Worm (Caenorhabditis elegans) whole organism, L4 larva: ENCODE data around the gene C25E10.11.
A peak's percentile ranks its signal among the peaks of the same experiment; 100 is the strongest.

ENCODE experiments used
- D1046.2 ChIP-seq: fragments of 200-800 bp; sonication (Bioruptor generic); IDR thresholded peaks from 2 replicates; pipeline ENCODE4 v1.3.6; 2022; ENCODE audit warnings: missing genetic modification characterization, missing compliant biosample characterization
- F44E2.7 ChIP-seq: fragments of 200-800 bp; sonication (Bioruptor generic); IDR thresholded peaks from 2 replicates; pipeline ENCODE4 v2.1.2; 2022; ENCODE audit warnings: missing genetic modification characterization, missing compliant biosample characterization
- R02D3.7 ChIP-seq: fragments of 150-350 bp; sonication (generic microtip); optimal IDR thresholded peaks from 3 replicates; lab custom pipeline; 2014; ENCODE audit warnings: missing biosample characterization, missing genetic modification characterization
- Y75B8A.6 ChIP-seq: fragments of 200-800 bp; sonication (Bioruptor generic); IDR thresholded peaks from 2 replicates; pipeline ENCODE4 v1.3.6; 2022; ENCODE audit warnings: missing genetic modification reagents, missing genetic modification characterization, missing compliant biosample characterization
- aha-1 ChIP-seq: fragments of 150-350 bp; peaks from one replicate; lab custom pipeline; 2014; ENCODE audit warnings: missing biosample characterization, missing genetic modification characterization
- arid-1 ChIP-seq: fragments of 200-800 bp; sonication (Bioruptor generic); conservative IDR thresholded peaks from 2 replicates; pipeline ENCODE4 v1.3.6; 2022; ENCODE audit warnings: missing genetic modification reagents, missing genetic modification characterization, missing compliant biosample characterization
- ceh-28 ChIP-seq: fragments of 150-350 bp; optimal IDR thresholded peaks from 2 replicates; lab custom pipeline; 2014; ENCODE audit warnings: missing biosample characterization, missing genetic modification reagents, missing genetic modification characterization
- ceh-32 ChIP-seq: sonication (generic microtip); optimal IDR thresholded peaks from 2 replicates; lab custom pipeline; 2016; ENCODE audit warnings: mild to moderate bottlenecking, missing genetic modification characterization, missing compliant biosample characterization; ENCODE audit not compliant: poor library complexity
- ceh-44 ChIP-seq: fragments of 200-800 bp; sonication (Bioruptor generic); IDR thresholded peaks from 2 replicates; pipeline ENCODE4 v1.3.6; 2022; ENCODE audit warnings: missing genetic modification reagents, missing genetic modification characterization, missing compliant biosample characterization
- daf-12 ChIP-seq: fragments of 150-350 bp; optimal IDR thresholded peaks from 2 replicates; lab custom pipeline; 2014; ENCODE audit warnings: missing biosample characterization, missing genetic modification reagents, missing genetic modification characterization
- daf-16 ChIP-seq, 3 experiments: sonication (generic microtip); optimal IDR thresholded peaks; 2 replicates each; lab custom pipeline; 2016 to 2017; ENCODE audit warnings: missing genetic modification characterization in 3 of 3, missing genetic modification reagents in 3 of 3, mild to moderate bottlenecking in 2 of 3, missing compliant biosample characterization in 2 of 3, missing biosample characterization in 1 of 3, moderate library complexity in 1 of 3
- daf-19 ChIP-seq: fragments of 200-800 bp; sonication (Bioruptor generic); conservative IDR thresholded peaks from 2 replicates; pipeline ENCODE4 v1.3.6; 2022; ENCODE audit warnings: missing genetic modification characterization, missing compliant biosample characterization
- dmd-6 ChIP-seq: fragments of 200-800 bp; sonication (Bioruptor generic); IDR thresholded peaks from 2 replicates; pipeline ENCODE4 v1.3.6; 2022; ENCODE audit warnings: missing genetic modification reagents, missing genetic modification characterization, missing compliant biosample characterization
- dpl-1 ChIP-seq: fragments of 150-350 bp; optimal IDR thresholded peaks from 2 replicates; lab custom pipeline; 2014; ENCODE audit warnings: missing biosample characterization, missing genetic modification reagents, missing genetic modification characterization
- dve-1 ChIP-seq: sonication (generic microtip); optimal IDR thresholded peaks from 2 replicates; lab custom pipeline; 2017; ENCODE audit warnings: antibody characterized with exemption, mild to moderate bottlenecking, missing genetic modification characterization, missing compliant biosample characterization; ENCODE audit not compliant: insufficient read depth
- egl-27 ChIP-seq: sonication (generic microtip); optimal IDR thresholded peaks from 3 replicates; lab custom pipeline; 2017; ENCODE audit warnings: missing biosample characterization, missing genetic modification reagents, missing genetic modification characterization
- hif-1 ChIP-seq, 2 experiments: sonication (generic microtip); optimal IDR thresholded peaks; 2 replicates each; lab custom pipeline; 2016 to 2017; ENCODE audit warnings: missing compliant biosample characterization in 2 of 2, missing genetic modification characterization in 2 of 2, missing genetic modification reagents in 2 of 2, missing genotype in 2 of 2, mild to moderate bottlenecking in 1 of 2
- hlh-11 ChIP-seq: fragments of 200-800 bp; sonication (Bioruptor generic); optimal IDR thresholded peaks from 2 replicates; lab custom pipeline; 2018; ENCODE audit warnings: mild to moderate bottlenecking, missing genetic modification characterization, missing compliant biosample characterization
- hlh-30 ChIP-seq: sonication (generic microtip); optimal IDR thresholded peaks from 2 replicates; lab custom pipeline; 2017; ENCODE audit warnings: antibody characterized with exemption, mild to moderate bottlenecking, missing genetic modification characterization, missing compliant biosample characterization; ENCODE audit not compliant: insufficient read depth
- mdl-1 ChIP-seq, 2 experiments: fragments of 150-350 bp in 1 of 2; sonication (generic microtip) in 1 of 2; optimal IDR thresholded peaks; 2 replicates each; lab custom pipeline; 2014 to 2017; ENCODE audit warnings: missing biosample characterization in 2 of 2, missing genetic modification characterization in 2 of 2
- mxl-2 ChIP-seq: fragments of 200-800 bp; sonication (Bioruptor generic); conservative IDR thresholded peaks from 2 replicates; pipeline ENCODE4 v1.3.6; 2022; ENCODE audit warnings: missing genetic modification reagents, missing genetic modification characterization, missing compliant biosample characterization
- mxl-3 ChIP-seq: fragments of 200-800 bp; sonication (Bioruptor generic); optimal IDR thresholded peaks from 2 replicates; lab custom pipeline; 2018; ENCODE audit warnings: mild to moderate bottlenecking, missing genetic modification characterization, missing compliant biosample characterization
- nhr-102 ChIP-seq: sonication (generic microtip); optimal IDR thresholded peaks from 2 replicates; lab custom pipeline; 2016; ENCODE audit warnings: mild to moderate bottlenecking, missing genetic modification characterization, moderate library complexity, missing compliant biosample characterization
- nhr-28 ChIP-seq: fragments of 150-350 bp; optimal IDR thresholded peaks from 2 replicates; lab custom pipeline; 2014; ENCODE audit warnings: missing biosample characterization, missing genetic modification characterization
- nhr-77 ChIP-seq: fragments of 150-350 bp; optimal IDR thresholded peaks from 2 replicates; lab custom pipeline; 2014; ENCODE audit warnings: missing biosample characterization, missing genetic modification characterization
- pha-4 ChIP-seq, 2 experiments: fragments of 150-350 bp in 1 of 2; fragments of 200-800 bp in 1 of 2; sonication (Bioruptor generic) in 1 of 2; IDR thresholded peaks in 1 of 2; optimal IDR thresholded peaks in 1 of 2; 2 replicates each; pipeline versions ENCODE4 v1.3.6 to Lab custom; 2014 to 2022; ENCODE audit warnings: missing genetic modification characterization in 2 of 2, missing genetic modification reagents in 2 of 2, missing biosample characterization in 1 of 2, missing compliant biosample characterization in 1 of 2
- pqm-1 ChIP-seq: sonication (generic microtip); optimal IDR thresholded peaks from 2 replicates; lab custom pipeline; 2017; ENCODE audit warnings: missing biosample characterization, missing genetic modification characterization
- rbr-2 ChIP-seq: sonication (generic microtip); optimal IDR thresholded peaks from 2 replicates; lab custom pipeline; 2016; ENCODE audit warnings: missing genotype, missing genetic modification characterization, missing compliant biosample characterization
- snpc-4 ChIP-seq: fragments of 150-350 bp; optimal IDR thresholded peaks from 2 replicates; lab custom pipeline; 2014; ENCODE audit warnings: missing biosample characterization, missing genetic modification characterization
- tag-97 ChIP-seq: fragments of 200-800 bp; sonication (Bioruptor generic); IDR thresholded peaks from 2 replicates; pipeline ENCODE4 v1.3.6; 2022; ENCODE audit warnings: missing genetic modification characterization, missing compliant biosample characterization
- unc-62 ChIP-seq, 3 experiments: fragments of 150-350 bp in 1 of 3; sonication (generic microtip); optimal IDR thresholded peaks in 2 of 3; peaks in 1 of 3; 1 replicate in 1 of 3; 2 replicates in 2 of 3; lab custom pipeline; 2014 to 2017; ENCODE audit warnings: missing biosample characterization in 3 of 3, missing genetic modification characterization in 3 of 3, missing genetic modification reagents in 3 of 3, missing genotype in 1 of 3
- vab-7 ChIP-seq: fragments of 200-800 bp; sonication (Bioruptor generic); IDR thresholded peaks from 2 replicates; pipeline ENCODE4 v1.3.6; 2022; ENCODE audit warnings: missing genetic modification reagents, missing genetic modification characterization, missing compliant biosample characterization

Gene C25E10.11

DNA sequence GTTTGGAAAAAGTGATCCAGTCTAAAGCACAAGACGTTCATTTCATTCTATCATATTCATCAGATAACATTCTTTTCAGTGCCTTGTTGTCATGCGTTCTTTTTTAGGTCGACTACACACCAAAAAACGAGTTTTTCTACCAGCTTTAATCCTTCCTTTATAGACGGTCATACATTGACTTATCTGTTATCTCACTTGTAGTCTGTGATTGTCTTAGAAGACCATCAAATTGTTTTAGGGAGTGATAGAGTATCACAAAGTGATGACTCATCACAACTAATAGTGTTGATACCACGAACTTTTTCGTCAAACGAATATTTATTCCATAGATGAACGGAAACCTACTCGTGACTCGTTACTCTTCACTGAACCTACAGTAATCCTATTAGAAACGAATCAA is 27.3 kb upstream of the C25E10.11 start (continued):
- TF ChIP-seq rbr-2 (tag; lab: Kevin White, UChicago), result no peak

DNA sequence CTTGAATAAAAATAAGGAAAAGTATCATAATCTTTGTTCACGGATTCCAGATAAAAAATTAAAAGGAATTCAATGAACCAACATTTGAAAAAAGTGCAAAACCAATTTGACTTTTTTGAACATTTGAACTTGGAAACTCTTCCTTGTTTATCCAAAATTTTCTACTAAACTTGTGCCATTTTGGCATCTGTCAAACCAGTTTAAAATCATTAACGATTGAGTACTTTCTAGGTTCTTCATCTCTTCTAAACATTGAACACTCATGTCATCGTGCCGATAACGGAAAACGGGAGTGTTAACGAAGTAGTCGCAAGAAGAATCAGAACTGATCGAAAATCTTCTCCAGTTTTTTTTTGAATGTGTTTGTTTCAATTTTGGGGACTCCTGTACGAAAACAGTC is 25.7 kb upstream of the C25E10.11 start:
- TF ChIP-seq dmd-6 (GFP tag; lab: Robert Waterston, UW) (0 out of 2 replicates have a peak, but pooled peaks have one; percentile 30), mdl-1 (tag; optimal IDR thresholded peaks at IDR 0.05; lab: Kevin White, UChicago) (peak in 1 of 2 experiments; percentile 24), nhr-28 (tag; lab: Kevin White, UChicago) (peak; percentile 48), nhr-102 (tag; lab: Kevin White, UChicago) (no peak)
- TF ChIP-seq, all 104 proteins: peak for 3

DNA sequence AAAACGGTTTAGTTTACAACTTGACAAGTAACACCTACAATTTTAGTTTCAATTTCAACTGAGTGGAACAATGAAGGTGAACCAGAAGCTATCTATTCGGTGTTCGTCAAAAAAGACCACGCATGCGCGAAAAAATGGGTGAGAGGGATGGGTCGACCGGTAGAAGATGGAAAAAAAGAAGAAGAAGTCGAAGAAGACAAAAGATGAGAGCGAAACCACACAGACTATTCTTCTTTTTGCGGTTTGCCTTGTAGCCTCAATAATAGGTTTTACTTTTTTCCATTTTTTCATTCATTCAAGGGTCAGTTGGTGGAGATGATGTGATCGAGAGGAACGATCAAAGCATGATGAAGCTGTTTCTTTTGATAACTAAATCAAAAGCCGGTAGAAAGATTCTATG is 23.8 kb upstream of the C25E10.11 start:
- TF ChIP-seq nhr-28 (tag; lab: Kevin White, UChicago) (peak; percentile 37), unc-62 (GFP tag; optimal IDR thresholded peaks at IDR 0.05 in 1 of 2; lab: Kevin White, UChicago) (peak in 1 of 2 experiments; percentile 95), unc-62 (tag; optimal IDR thresholded peaks at IDR 0.05; lab: Kevin White, UChicago) (no peak), mxl-2 (GFP tag; lab: Robert Waterston, UW) (no peak), hlh-11 (tag; lab: Kevin White, UChicago) (peak; percentile 9)
- TF ChIP-seq, all 104 proteins: peak for 3

DNA sequence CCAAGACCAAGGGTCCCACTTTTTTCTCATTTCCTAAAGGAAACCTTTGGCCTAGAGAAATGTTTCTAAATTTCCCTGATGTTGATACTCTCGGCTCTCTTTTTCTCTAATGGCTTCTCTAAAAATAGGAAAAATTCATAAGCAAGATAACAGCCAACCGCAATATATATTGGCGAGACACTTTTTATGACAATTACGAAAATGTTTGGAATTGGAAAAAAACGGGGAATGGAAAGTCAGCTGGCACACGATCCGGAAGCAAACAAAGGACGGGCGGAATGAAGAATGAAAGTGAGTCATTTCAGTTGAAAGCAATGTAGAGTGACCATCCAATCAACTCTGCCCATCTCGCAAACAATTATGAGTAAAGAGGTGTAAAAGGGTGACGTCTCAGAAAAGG is 22.9 kb upstream of the C25E10.11 start:
- TF ChIP-seq snpc-4 (tag; lab: Kevin White, UChicago), result no peak
- no peak for TF ChIP-seq dpl-1 (GFP tag; lab: Kevin White, UChicago)
- no peak for TF ChIP-seq ceh-32 (tag; lab: Kevin White, UChicago)
- peak; percentile 38 for TF ChIP-seq nhr-28 (tag; lab: Kevin White, UChicago)
- no peak for TF ChIP-seq mxl-3 (GFP tag; lab: Kevin White, UChicago)
- no peak for TF ChIP-seq Y75B8A.6
- no peak for TF ChIP-seq F44E2.7
- TF ChIP-seq egl-27 (tag; lab: Kevin White, UChicago), result no peak
- peak; percentile 57 for TF ChIP-seq hlh-11 (tag; lab: Kevin White, UChicago)
- no peak for TF ChIP-seq R02D3.7 (tag; lab: Kevin White, UChicago)
- TF ChIP-seq daf-12, result no peak
- peak in 1 of 2 experiments; percentile 16 for TF ChIP-seq hif-1 (tag; optimal IDR thresholded peaks at IDR 0.05; lab: Kevin White, UChicago)
- TF ChIP-seq tag-97 (GFP tag; lab: Robert Waterston, UW), result no peak
- no peak for TF ChIP-seq pha-4 (GFP tag; IDR thresholded peaks at IDR 0.05; lab: Robert Waterston, UW)
- peak; percentile 62 for TF ChIP-seq pha-4 (tag; optimal IDR thresholded peaks at IDR 0.05; lab: Kevin White, UChicago)
- TF ChIP-seq daf-16 (GFP tag; optimal IDR thresholded peaks at IDR 0.05; lab: Kevin White, UChicago), result no peak
- peak; percentile 71 for TF ChIP-seq daf-16 (tag; optimal IDR thresholded peaks at IDR 0.05; lab: Kevin White, UChicago)
- no peak for TF ChIP-seq D1046.2 (GFP tag; lab: Robert Waterston, UW)
- no peak for TF ChIP-seq vab-7 (GFP tag; lab: Robert Waterston, UW)
- no peak for TF ChIP-seq ceh-28 (tag; lab: Kevin White, UChicago)
- TF ChIP-seq aha-1 (tag; lab: Kevin White, UChicago), result peak; percentile 65
- peak; percentile 4 for TF ChIP-seq nhr-77
- TF ChIP-seq ceh-44 (GFP tag; lab: Robert Waterston, UW), result no peak
- TF ChIP-seq daf-19, result no peak
- peak; percentile 44 for TF ChIP-seq pqm-1
- peak; percentile 29 for TF ChIP-seq hlh-30 (tag; lab: Kevin White, UChicago)
- no peak for TF ChIP-seq arid-1
- TF ChIP-seq dve-1, result peak; percentile 70
